Fruit fly (Drosophila melanogaster): ENCODE data around the gene Ack.

Gene Ack

dm6 chr3L:4102496-4103257 lies 5.3 kb upstream of the Ack start, which contains the start of gene CG14995 (continued):
- TF ChIP-seq chm (GFP tag; IDR thresholded peaks at IDR 0.05): peak; percentile 74; the same call in 1 of the 2 replicates
- TF ChIP-seq CG6765 (GFP tag; optimal IDR thresholded peaks at IDR 0.05): peak; percentile 58
- TF ChIP-seq CG13894 (tag; optimal IDR thresholded peaks at IDR 0.05): peak; percentile 62
- peak; percentile 37 for TF ChIP-seq kah (GFP tag; optimal IDR thresholded peaks at IDR 0.05)
- TF ChIP-seq ase (GFP tag; IDR thresholded peaks at IDR 0.05): no peak
- no peak for TF ChIP-seq Hr39 (optimal IDR thresholded peaks at IDR 0.05)
- no peak for TF ChIP-seq mam (GFP tag; optimal IDR thresholded peaks at IDR 0.05)
- peak; percentile 39 for TF ChIP-seq CG17385 (GFP tag; optimal IDR thresholded peaks at IDR 0.05)
- no peak for TF ChIP-seq mld (GFP tag; IDR thresholded peaks at IDR 0.05; ENCODE audit: partially characterized antibody)
- TF ChIP-seq Bgb (GFP tag; IDR thresholded peaks at IDR 0.05; ENCODE audit: partially characterized antibody): peak; percentile 70
- TF ChIP-seq Side (GFP tag; optimal IDR thresholded peaks at IDR 0.05): no peak
- peak; percentile 72 for TF ChIP-seq nau (GFP tag; optimal IDR thresholded peaks at IDR 0.05)
- no peak for TF ChIP-seq br (optimal IDR thresholded peaks at IDR 0.05)
- no peak for TF ChIP-seq Dfd (GFP tag; optimal IDR thresholded peaks at IDR 0.05)
- no peak for TF ChIP-seq jumu (GFP tag; optimal IDR thresholded peaks at IDR 0.05)
- TF ChIP-seq CG9797 (GFP tag; optimal IDR thresholded peaks at IDR 0.05): no peak
- no peak for TF ChIP-seq ab (GFP tag; optimal IDR thresholded peaks at IDR 0.05)
- peak; percentile 71; the same call in 2 of the 3 replicates for TF ChIP-seq Opbp (GFP tag; IDR thresholded peaks at IDR 0.05; ENCODE audit: partially characterized antibody)
- TF ChIP-seq Sry-δ (GFP tag; optimal IDR thresholded peaks at IDR 0.05): peak; percentile 91
- peak; percentile 75 for TF ChIP-seq CG16813 (GFP tag; IDR thresholded peaks at IDR 0.05; ENCODE audit: partially characterized antibody)
- TF ChIP-seq Trl (optimal IDR thresholded peaks at IDR 0.05): peak; percentile 61 to 86
- TF ChIP-seq Trl (GFP tag; optimal IDR thresholded peaks at IDR 0.05): no peak
- peak; percentile 53 for TF ChIP-seq CG6854 (GFP tag; optimal IDR thresholded peaks at IDR 0.05)
- peak; percentile 56 for TF ChIP-seq kni (GFP tag; optimal IDR thresholded peaks at IDR 0.05)
- TF ChIP-seq Meics (GFP tag; optimal IDR thresholded peaks at IDR 0.05): peak; percentile 20
- peak; percentile 67 for TF ChIP-seq lab (GFP tag; optimal IDR thresholded peaks at IDR 0.05)
- peak; percentile 49 for TF ChIP-seq MESR4 (GFP tag; optimal IDR thresholded peaks at IDR 0.05)
- no peak for TF ChIP-seq GATAe (GFP tag; conservative IDR thresholded peaks at IDR 0.05)
- TF ChIP-seq CG4820 (GFP tag; optimal IDR thresholded peaks at IDR 0.05): no peak
- peak; percentile 64 for TF ChIP-seq Deaf1 (tag; optimal IDR thresholded peaks at IDR 0.05)
- TF ChIP-seq CG32767 (GFP tag; IDR thresholded peaks at IDR 0.05): peak; percentile 18; the same call in 1 of the 2 replicates
- TF ChIP-seq CG4328 (GFP tag; optimal IDR thresholded peaks at IDR 0.05): peak; percentile 29
- no peak for TF ChIP-seq hkb (optimal IDR thresholded peaks at IDR 0.05)
- peak; percentile 43 for TF ChIP-seq hkb (GFP tag; IDR thresholded peaks at IDR 0.05)
- peak; percentile 63 for TF ChIP-seq CG13296 (GFP tag; optimal IDR thresholded peaks at IDR 0.05)
- TF ChIP-seq Chrac-16 (GFP tag; optimal IDR thresholded peaks at IDR 0.05): no peak
- TF ChIP-seq CG11723 (GFP tag; optimal IDR thresholded peaks at IDR 0.05): no peak

dm6 chr3L:4103258-4104247 lies 4.4 kb upstream of the Ack start, which contains the start of gene Fit1:
Gene Fit1 (plus strand): TSS chr3L:4103564.
- TF ChIP-seq sug (tag; optimal IDR thresholded peaks at IDR 0.05) (peak; percentile 82), CG18599 (GFP tag; optimal IDR thresholded peaks at IDR 0.05) (peak; percentile 19), Dfd (GFP tag; optimal IDR thresholded peaks at IDR 0.05) (no peak), zen2 (GFP tag; IDR thresholded peaks at IDR 0.05; ENCODE audit: partially characterized antibody) (peak; percentile 33; the same call in 1 of the 3 replicates), Spps (tag; optimal IDR thresholded peaks at IDR 0.05) (no peak), unpg (GFP tag; optimal IDR thresholded peaks at IDR 0.05) (no peak), CG2129 (GFP tag; IDR thresholded peaks at IDR 0.05; ENCODE audit: partially characterized antibody) (0 out of 2 replicates have a peak, but pooled peaks have one; percentile 37), mirr (GFP tag; optimal IDR thresholded peaks at IDR 0.05) (peak; percentile 62), trem (tag; optimal IDR thresholded peaks at IDR 0.05) (peak; percentile 5), Aef1 (GFP tag; IDR thresholded peaks at IDR 0.05) (peak; percentile 58), ab (GFP tag; optimal IDR thresholded peaks at IDR 0.05) (no peak), HLH3B (GFP tag; IDR thresholded peaks at IDR 0.05) (no peak), Camta (GFP tag; optimal IDR thresholded peaks at IDR 0.05) (no peak), inv (GFP tag; IDR thresholded peaks at IDR 0.05; ENCODE audit: partially characterized antibody) (peak; percentile 46)

Measured in whole organism, embryonic.